Worm (Caenorhabditis elegans) whole organism, early embryonic: ENCODE results near the gene scl-5.
A peak's percentile ranks its signal among the peaks of the same experiment; 100 is the strongest.

Experiments
- B0310.2 ChIP-seq: sonication (generic microtip); optimal IDR thresholded peaks from 2 replicates; lab custom pipeline; 2016; ENCODE audit warnings: mild to moderate bottlenecking, missing genetic modification characterization, missing compliant biosample characterization
- F13C5.2 ChIP-seq: sonication (generic microtip); optimal IDR thresholded peaks from 2 replicates; lab custom pipeline; 2017; ENCODE audit warnings: mild to moderate bottlenecking, missing genetic modification characterization, inconsistent platforms, missing compliant biosample characterization
- aly-1 ChIP-seq: sonication (generic microtip); optimal IDR thresholded peaks from 2 replicates; lab custom pipeline; 2016; ENCODE audit warnings: missing genetic modification characterization, missing compliant biosample characterization
- ama-1 ChIP-seq: fragments of 150-350 bp; optimal IDR thresholded peaks from 2 replicates; lab custom pipeline; 2014
- ceh-13 ChIP-seq: fragments of 200-800 bp; sonication (Bioruptor generic); optimal IDR thresholded peaks from 2 replicates; lab custom pipeline; 2018; ENCODE audit warnings: mild to moderate bottlenecking, missing genetic modification characterization, missing compliant biosample characterization
- ceh-36 ChIP-seq: sonication (generic microtip); optimal IDR thresholded peaks from 2 replicates; lab custom pipeline; 2016; ENCODE audit warnings: missing genetic modification characterization, inconsistent platforms, missing compliant biosample characterization
- ets-7 ChIP-seq: sonication (generic microtip); optimal IDR thresholded peaks from 2 replicates; lab custom pipeline; 2016; ENCODE audit warnings: missing genotype, missing genetic modification characterization, missing compliant biosample characterization
- flt-1 ChIP-seq: fragments of 200-800 bp; sonication (Bioruptor generic); IDR thresholded peaks from 2 replicates; pipeline ENCODE4 v1.3.6; 2022; ENCODE audit warnings: missing genetic modification characterization, missing compliant biosample characterization
- hmbx-1 ChIP-seq: sonication (generic microtip); optimal IDR thresholded peaks from 2 replicates; lab custom pipeline; 2016; ENCODE audit warnings: mild to moderate bottlenecking, missing genetic modification characterization, missing compliant biosample characterization
- hmg-4 ChIP-seq: fragments of 200-800 bp; sonication (Bioruptor generic); optimal IDR thresholded peaks from 2 replicates; lab custom pipeline; 2018; ENCODE audit warnings: mild to moderate bottlenecking, missing genetic modification characterization, missing compliant biosample characterization
- hnd-1 ChIP-seq: sonication (generic microtip); optimal IDR thresholded peaks from 2 replicates; lab custom pipeline; 2016; ENCODE audit warnings: missing genetic modification characterization, missing compliant biosample characterization
- pes-1 ChIP-seq: fragments of 200-800 bp; sonication (Bioruptor generic); IDR thresholded peaks from 2 replicates; pipeline ENCODE4 v1.3.6; 2022; ENCODE audit warnings: missing genetic modification reagents, missing genetic modification characterization, missing compliant biosample characterization
- scrt-1 ChIP-seq: fragments of 200-800 bp; sonication (Bioruptor generic); IDR thresholded peaks from 2 replicates; pipeline ENCODE4 v1.3.6; 2022; ENCODE audit warnings: missing genetic modification characterization, missing compliant biosample characterization
- sea-1 ChIP-seq: fragments of 200-800 bp; sonication (Bioruptor generic); conservative IDR thresholded peaks from 2 replicates; pipeline ENCODE4 v1.3.6; 2022; ENCODE audit warnings: missing genetic modification characterization, missing compliant biosample characterization
- tbx-11 ChIP-seq: fragments of 200-800 bp; sonication (Bioruptor generic); IDR thresholded peaks from 2 replicates; pipeline ENCODE4 v1.3.6; 2022; ENCODE audit warnings: missing genetic modification characterization, missing compliant biosample characterization
- tbx-37 ChIP-seq: fragments of 200-800 bp; sonication (Bioruptor generic); conservative IDR thresholded peaks from 2 replicates; pipeline ENCODE4 v1.3.6; 2022; ENCODE audit warnings: missing genetic modification reagents, missing genetic modification characterization, missing compliant biosample characterization
- tra-4 ChIP-seq: sonication (generic microtip); optimal IDR thresholded peaks from 2 replicates; lab custom pipeline; 2017; ENCODE audit warnings: missing genetic modification characterization, missing compliant biosample characterization

scl-5 gene

DNA sequence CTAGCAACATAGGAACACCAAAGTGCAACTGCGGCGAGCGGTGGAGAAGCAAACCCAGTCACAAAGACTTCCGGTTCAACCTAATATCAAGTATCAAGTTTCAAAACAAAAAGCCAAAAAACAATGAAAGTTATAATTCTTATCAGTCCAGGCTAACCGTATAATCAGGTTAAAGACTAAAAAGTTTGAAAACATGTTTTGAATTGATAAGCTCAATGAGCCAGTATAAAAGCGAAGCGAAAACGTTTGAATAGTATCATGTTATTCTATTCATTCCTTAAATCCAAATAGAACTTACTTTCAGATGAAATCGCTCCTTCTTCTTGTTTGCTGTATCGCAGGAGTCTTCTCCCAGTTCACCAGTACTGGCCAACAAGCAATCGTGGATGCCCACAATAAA is 12.7 kb upstream of the scl-5 start, which contains the start of gene scl-11:
TSS of gene scl-11 (plus strand) at position 301 of the 400 bp plus-strand sequence.
- TF ChIP-seq ceh-13 (GFP tag; lab: Kevin White, UChicago) (no peak), aly-1 (no peak), hnd-1 (tag; lab: Kevin White, UChicago) (no peak), ets-7 (tag; lab: Kevin White, UChicago) (no peak), pes-1 (GFP tag; lab: Robert Waterston, UW) (no peak), hmbx-1 (tag; lab: Kevin White, UChicago) (no peak), flt-1 (GFP tag; lab: Robert Waterston, UW) (no peak), tra-4 (tag; lab: Kevin White, UChicago) (no peak), tbx-11 (GFP tag; lab: Robert Waterston, UW) (no peak), F13C5.2 (tag; lab: Kevin White, UChicago) (no peak), ceh-36 (no peak), tbx-37 (GFP tag; lab: Robert Waterston, UW) (no peak), scrt-1 (GFP tag; lab: Robert Waterston, UW) (no peak)

ce11 chrIV:13052568-13052967 is 11.2 kb upstream of the scl-5 start, which contains the start of gene F49E11.7:
F49E11.7 (plus strand) TSS chrIV:13052868.
- TF ChIP-seq aly-1: no peak
- no peak for TF ChIP-seq tra-4 (tag; lab: Kevin White, UChicago)
- no peak for TF ChIP-seq sea-1 (GFP tag; lab: Robert Waterston, UW)
- TF ChIP-seq hmg-4 (GFP tag; lab: Kevin White, UChicago): no peak
- TF ChIP-seq flt-1 (GFP tag; lab: Robert Waterston, UW): no peak
- TF ChIP-seq hnd-1 (tag; lab: Kevin White, UChicago): no peak
- no peak for TF ChIP-seq pes-1 (GFP tag; lab: Robert Waterston, UW)

ce11 chrIV:13056026-13056425 is 7.8 kb upstream of the scl-5 start, which contains the start of gene scl-1:
scl-1 (plus strand) TSS chrIV:13056326.
- TF ChIP-seq B0310.2 (tag; lab: Kevin White, UChicago) (no peak), sea-1 (GFP tag; lab: Robert Waterston, UW) (no peak), tbx-11 (GFP tag; lab: Robert Waterston, UW) (no peak), hnd-1 (tag; lab: Kevin White, UChicago) (no peak), ceh-13 (GFP tag; lab: Kevin White, UChicago) (no peak), F13C5.2 (tag; lab: Kevin White, UChicago) (no peak), scrt-1 (GFP tag; lab: Robert Waterston, UW) (no peak), hmbx-1 (tag; lab: Kevin White, UChicago) (no peak), ets-7 (tag; lab: Kevin White, UChicago) (no peak), hmg-4 (GFP tag; lab: Kevin White, UChicago) (no peak), ceh-36 (no peak), tbx-37 (GFP tag; lab: Robert Waterston, UW) (no peak)

- TF ChIP-seq hnd-1 (tag; lab: Kevin White, UChicago) (no peak), ama-1 (no peak), F13C5.2 (tag; lab: Kevin White, UChicago) (no peak), flt-1 (GFP tag; lab: Robert Waterston, UW) (no peak), ceh-13 (GFP tag; lab: Kevin White, UChicago) (no peak), tbx-37 (GFP tag; lab: Robert Waterston, UW) (no peak), tra-4 (tag; lab: Kevin White, UChicago) (no peak), hmg-4 (GFP tag; lab: Kevin White, UChicago) (no peak), B0310.2 (tag; lab: Kevin White, UChicago) (no peak), ets-7 (tag; lab: Kevin White, UChicago) (no peak), tbx-11 (GFP tag; lab: Robert Waterston, UW) (no peak), scrt-1 (GFP tag; lab: Robert Waterston, UW) (no peak)
These were observed 6.4 kb upstream of the scl-5 start, which contains the start of gene scl-2 for ce11 chrIV:13057418-13057817. scl-2 (plus strand) TSS chrIV:13057710.

- no peak for TF ChIP-seq aly-1
- TF ChIP-seq F13C5.2 (tag; lab: Kevin White, UChicago): no peak
- TF ChIP-seq hmbx-1 (tag; lab: Kevin White, UChicago): no peak
- no peak for TF ChIP-seq tbx-11 (GFP tag; lab: Robert Waterston, UW)
- no peak for TF ChIP-seq hnd-1 (tag; lab: Kevin White, UChicago)
- TF ChIP-seq flt-1 (GFP tag; lab: Robert Waterston, UW): no peak
- no peak for TF ChIP-seq ceh-13 (GFP tag; lab: Kevin White, UChicago)
- no peak for TF ChIP-seq tbx-37 (GFP tag; lab: Robert Waterston, UW)
- no peak for TF ChIP-seq scrt-1 (GFP tag; lab: Robert Waterston, UW)
- no peak for TF ChIP-seq tra-4 (tag; lab: Kevin White, UChicago)
- TF ChIP-seq ceh-36: no peak
- TF ChIP-seq ama-1: no peak
- TF ChIP-seq B0310.2 (tag; lab: Kevin White, UChicago): no peak
- no peak for TF ChIP-seq pes-1 (GFP tag; lab: Robert Waterston, UW)
- no peak for TF ChIP-seq hmg-4 (GFP tag; lab: Kevin White, UChicago)
- TF ChIP-seq sea-1 (GFP tag; lab: Robert Waterston, UW): no peak
- no peak for TF ChIP-seq ets-7 (tag; lab: Kevin White, UChicago)
These were observed 4.5 kb upstream of the scl-5 start, which contains the start of gene scl-3 for ce11 chrIV:13059284-13059683. scl-3 (plus strand) TSS chrIV:13059584.

ce11 chrIV:13066044-13066443 is 2.2 kb downstream of the scl-5 start:
- TF ChIP-seq sea-1 (GFP tag; lab: Robert Waterston, UW) (0 out of 2 replicates have a peak, but pooled peaks have one; percentile 37), hnd-1 (tag; lab: Kevin White, UChicago) (no peak), F13C5.2 (tag; lab: Kevin White, UChicago) (no peak), scrt-1 (GFP tag; lab: Robert Waterston, UW) (no peak), ets-7 (tag; lab: Kevin White, UChicago) (no peak), pes-1 (GFP tag; lab: Robert Waterston, UW) (no peak), tbx-11 (GFP tag; lab: Robert Waterston, UW) (no peak), hmbx-1 (tag; lab: Kevin White, UChicago) (no peak)

DNA sequence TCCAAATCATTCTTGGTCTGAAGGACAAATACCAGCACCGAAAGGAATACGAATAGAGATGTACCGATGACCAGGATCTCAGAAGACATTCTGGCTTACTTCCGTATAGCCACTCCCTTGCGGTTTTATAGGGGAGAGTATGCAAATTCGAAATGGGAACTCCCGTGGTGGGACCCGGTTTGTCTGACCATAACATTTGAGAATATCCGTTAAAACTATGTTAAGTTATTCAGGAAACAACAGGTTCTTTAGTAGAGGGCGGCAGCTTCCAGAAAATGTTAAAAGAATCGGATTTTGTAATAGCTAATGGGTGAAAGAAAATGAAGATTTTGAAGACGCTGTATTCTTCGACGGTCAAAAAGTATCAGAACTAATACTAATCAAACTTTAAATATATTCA is 3.4 kb downstream of the scl-5 start, which contains the start of gene col-131:
TSS of gene col-131 (minus strand) at position 101 of the 400 bp plus-strand sequence.
- TF ChIP-seq hmbx-1 (tag; lab: Kevin White, UChicago) (no peak), tbx-11 (GFP tag; lab: Robert Waterston, UW) (no peak), B0310.2 (tag; lab: Kevin White, UChicago) (no peak), hmg-4 (GFP tag; lab: Kevin White, UChicago) (no peak), ets-7 (tag; lab: Kevin White, UChicago) (no peak), F13C5.2 (tag; lab: Kevin White, UChicago) (no peak), ceh-13 (GFP tag; lab: Kevin White, UChicago) (no peak), flt-1 (GFP tag; lab: Robert Waterston, UW) (no peak), pes-1 (GFP tag; lab: Robert Waterston, UW) (no peak), ama-1 (no peak), scrt-1 (GFP tag; lab: Robert Waterston, UW) (no peak), sea-1 (GFP tag; lab: Robert Waterston, UW) (no peak)
